Worm (Caenorhabditis elegans): Measurements from ENCODE around the gene R10E9.2.

The R10E9.2 gene

DNA sequence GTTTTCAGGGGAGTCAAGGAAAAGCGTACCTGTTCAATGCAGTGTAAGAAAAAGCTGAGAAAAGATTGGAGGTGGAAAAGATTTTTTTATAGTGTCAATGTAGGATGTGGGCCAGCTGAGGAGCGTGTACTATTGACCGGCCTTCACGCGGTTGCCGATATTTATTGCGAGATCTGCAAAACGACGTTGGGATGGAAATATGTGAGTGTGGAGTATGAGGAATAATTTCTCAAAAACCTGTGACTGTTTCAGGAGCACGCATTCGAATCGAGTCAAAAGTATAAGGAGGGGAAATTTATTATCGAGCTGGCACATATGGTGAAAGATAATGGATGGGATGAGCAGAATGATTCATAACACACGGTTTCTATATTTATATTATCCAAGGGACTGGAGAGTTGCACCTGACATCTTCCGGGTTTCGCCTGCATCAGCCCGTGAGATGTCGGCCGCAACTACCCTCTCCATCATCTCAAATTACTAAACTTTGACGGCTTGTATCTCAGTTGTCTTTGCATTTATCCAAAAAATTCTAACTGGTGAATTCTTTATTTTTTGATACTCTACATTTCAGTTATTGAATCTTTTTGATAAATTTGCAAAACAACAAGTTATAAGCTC is 6.9 kb downstream of the R10E9.2 start:
- TF ChIP-seq klf-2 (GFP tag; conservative IDR thresholded peaks at IDR 0.05) (no peak), ref-1 (GFP tag; conservative IDR thresholded peaks at IDR 0.05) (no peak), ztf-29 (GFP tag; IDR thresholded peaks at IDR 0.05) (no peak), med-1 (GFP tag; optimal IDR thresholded peaks at IDR 0.05; ENCODE audit: insufficient read depth) (no peak), T22C8.4 (GFP tag; IDR thresholded peaks at IDR 0.05) (no peak), flt-1 (GFP tag; IDR thresholded peaks at IDR 0.05) (no peak)

DNA sequence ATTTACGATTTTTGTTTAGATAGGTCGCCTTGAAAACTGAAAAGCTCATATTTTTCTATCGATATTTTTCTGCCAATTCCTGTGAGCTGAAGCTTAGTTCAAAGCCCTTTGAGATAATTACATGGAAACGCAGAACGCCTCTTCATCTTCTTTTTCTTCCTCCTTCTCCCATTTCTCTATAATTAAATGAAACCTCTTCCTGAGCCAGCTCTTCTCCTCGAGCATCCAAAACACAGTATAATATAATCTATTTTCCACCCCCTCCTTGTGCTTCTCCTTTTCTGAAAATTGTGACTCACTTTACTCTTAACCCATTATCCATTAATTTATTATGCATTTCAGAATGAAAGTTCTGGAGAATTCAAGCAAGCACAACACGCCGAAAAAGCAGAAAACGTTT is 7.8 kb downstream of the R10E9.2 start, which contains the start of gene F37A8.5:
TSS of gene F37A8.5 (plus strand) at position 332 of the 400 bp plus-strand sequence.
- TF ChIP-seq flt-1 (GFP tag; IDR thresholded peaks at IDR 0.05), result no peak
- no peak for TF ChIP-seq klf-2 (GFP tag; conservative IDR thresholded peaks at IDR 0.05)
- no peak for TF ChIP-seq T22C8.4 (GFP tag; IDR thresholded peaks at IDR 0.05)
- TF ChIP-seq tab-1 (GFP tag; IDR thresholded peaks at IDR 0.05), result no peak
- no peak for TF ChIP-seq ztf-29 (GFP tag; IDR thresholded peaks at IDR 0.05)
- no peak for TF ChIP-seq ref-1 (GFP tag; conservative IDR thresholded peaks at IDR 0.05)

DNA sequence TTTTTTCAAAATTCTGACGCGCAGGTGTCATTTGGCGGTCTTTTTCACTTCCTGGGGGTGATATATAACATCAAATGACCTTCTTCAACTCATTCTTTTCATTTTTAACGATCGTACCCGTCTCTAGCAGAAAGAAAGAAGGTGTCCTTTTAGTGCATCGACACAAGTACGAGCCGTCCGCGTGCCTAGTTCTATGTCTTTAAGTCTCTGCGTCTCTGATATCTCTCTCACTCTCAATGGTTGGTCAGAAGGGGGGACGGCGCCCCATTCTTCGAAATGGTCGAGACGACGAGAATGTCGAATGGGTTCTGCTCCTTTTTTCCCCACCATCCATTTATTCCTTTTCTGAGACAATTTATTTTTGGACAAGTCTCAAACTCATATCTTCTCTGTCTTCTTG is 8.5 kb downstream of the R10E9.2 start:
- no peak for TF ChIP-seq tab-1 (GFP tag; IDR thresholded peaks at IDR 0.05)
- TF ChIP-seq ref-1 (GFP tag; conservative IDR thresholded peaks at IDR 0.05), result no peak
- no peak for TF ChIP-seq ztf-23 (GFP tag; IDR thresholded peaks at IDR 0.05)
- TF ChIP-seq cog-1 (tag; optimal IDR thresholded peaks at IDR 0.05), result no peak
- TF ChIP-seq med-1 (GFP tag; optimal IDR thresholded peaks at IDR 0.05; ENCODE audit: insufficient read depth), result no peak
- TF ChIP-seq flt-1 (GFP tag; IDR thresholded peaks at IDR 0.05), result no peak
- TF ChIP-seq T22C8.4 (GFP tag; IDR thresholded peaks at IDR 0.05), result no peak
- no peak for TF ChIP-seq klf-2 (GFP tag; conservative IDR thresholded peaks at IDR 0.05)
- no peak for TF ChIP-seq ztf-29 (GFP tag; IDR thresholded peaks at IDR 0.05)

ce11 chrIII:3954828-3955227 is 9.3 kb downstream of the R10E9.2 start:
- TF ChIP-seq klf-2 (GFP tag; conservative IDR thresholded peaks at IDR 0.05) (no peak), cog-1 (tag; optimal IDR thresholded peaks at IDR 0.05) (no peak), ztf-23 (GFP tag; IDR thresholded peaks at IDR 0.05) (no peak), ref-1 (GFP tag; conservative IDR thresholded peaks at IDR 0.05) (no peak), med-1 (GFP tag; optimal IDR thresholded peaks at IDR 0.05; ENCODE audit: insufficient read depth) (no peak), tab-1 (GFP tag; IDR thresholded peaks at IDR 0.05) (no peak), ztf-29 (GFP tag; IDR thresholded peaks at IDR 0.05) (no peak), T22C8.4 (GFP tag; IDR thresholded peaks at IDR 0.05) (no peak), flt-1 (GFP tag; IDR thresholded peaks at IDR 0.05) (no peak)

- TF ChIP-seq ztf-23 (GFP tag; IDR thresholded peaks at IDR 0.05) (no peak), ztf-29 (GFP tag; IDR thresholded peaks at IDR 0.05) (no peak), ref-1 (GFP tag; conservative IDR thresholded peaks at IDR 0.05) (no peak), cog-1 (tag; optimal IDR thresholded peaks at IDR 0.05) (no peak), med-1 (GFP tag; optimal IDR thresholded peaks at IDR 0.05; ENCODE audit: insufficient read depth) (no peak), T22C8.4 (GFP tag; IDR thresholded peaks at IDR 0.05) (no peak), tab-1 (GFP tag; IDR thresholded peaks at IDR 0.05) (no peak), klf-2 (GFP tag; conservative IDR thresholded peaks at IDR 0.05) (no peak), flt-1 (GFP tag; IDR thresholded peaks at IDR 0.05) (no peak)
These were observed 9.9 kb downstream of the R10E9.2 start for ce11 chrIII:3954220-3954619.

- TF ChIP-seq T22C8.4 (GFP tag; IDR thresholded peaks at IDR 0.05), result no peak
- TF ChIP-seq ztf-23 (GFP tag; IDR thresholded peaks at IDR 0.05), result no peak
- TF ChIP-seq klf-2 (GFP tag; conservative IDR thresholded peaks at IDR 0.05), result no peak
- TF ChIP-seq tab-1 (GFP tag; IDR thresholded peaks at IDR 0.05), result no peak
- no peak for TF ChIP-seq flt-1 (GFP tag; IDR thresholded peaks at IDR 0.05)
- TF ChIP-seq ztf-29 (GFP tag; IDR thresholded peaks at IDR 0.05), result no peak
- TF ChIP-seq ref-1 (GFP tag; conservative IDR thresholded peaks at IDR 0.05), result no peak
- TF ChIP-seq cog-1 (tag; optimal IDR thresholded peaks at IDR 0.05), result no peak
- TF ChIP-seq med-1 (GFP tag; optimal IDR thresholded peaks at IDR 0.05; ENCODE audit: insufficient read depth), result no peak
These were observed 10.9 kb downstream of the R10E9.2 start for ce11 chrIII:3953235-3953634.

DNA sequence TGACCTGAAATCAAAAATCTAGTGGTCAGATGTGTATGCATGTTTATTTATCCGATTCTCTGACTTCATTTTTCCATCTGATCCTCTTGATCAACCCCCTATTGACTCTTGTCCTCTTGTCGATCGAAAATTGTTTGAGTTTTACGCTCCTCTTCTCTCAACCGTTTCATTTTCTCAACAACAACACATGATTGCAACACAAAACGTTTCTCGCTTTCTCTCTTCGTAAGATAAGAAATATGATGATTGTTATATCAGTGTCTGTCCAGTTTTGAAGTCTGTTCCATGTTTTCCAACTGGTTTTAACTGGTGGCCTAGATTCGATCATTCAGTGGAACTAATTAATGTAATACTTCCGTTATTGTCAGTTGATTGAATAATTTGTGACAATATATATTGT is 12.1 kb downstream of the R10E9.2 start:
- TF ChIP-seq ref-1 (GFP tag; conservative IDR thresholded peaks at IDR 0.05) (no peak), klf-2 (GFP tag; conservative IDR thresholded peaks at IDR 0.05) (no peak), ztf-23 (GFP tag; IDR thresholded peaks at IDR 0.05) (no peak), flt-1 (GFP tag; IDR thresholded peaks at IDR 0.05) (no peak), med-1 (GFP tag; optimal IDR thresholded peaks at IDR 0.05; ENCODE audit: insufficient read depth) (no peak), T22C8.4 (GFP tag; IDR thresholded peaks at IDR 0.05) (no peak), ztf-29 (GFP tag; IDR thresholded peaks at IDR 0.05) (no peak), cog-1 (tag; optimal IDR thresholded peaks at IDR 0.05) (no peak), tab-1 (GFP tag; IDR thresholded peaks at IDR 0.05) (no peak)

DNA sequence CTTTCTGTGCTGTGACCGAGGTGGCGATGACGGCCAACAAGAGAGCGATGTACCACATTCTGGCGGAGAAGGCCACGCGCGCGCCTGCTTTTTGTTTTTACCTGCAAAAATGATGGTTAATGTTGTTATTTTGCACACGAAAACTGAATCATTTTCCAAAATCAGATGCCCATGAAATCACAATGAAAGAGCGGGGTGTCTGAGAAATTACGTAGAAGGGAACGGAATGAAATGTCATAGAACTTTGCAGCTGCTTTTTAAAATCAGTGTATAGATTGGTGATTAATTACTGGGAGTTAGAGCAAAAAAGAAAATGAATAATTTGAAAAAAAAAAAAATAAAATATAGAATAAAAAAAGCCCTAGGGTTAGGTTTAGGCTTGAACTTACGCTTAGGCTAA is 28.3 kb downstream of the R10E9.2 start, which contains the start of gene npl-10:
TSS of gene npl-10 (minus strand) at position 101 of the 400 bp plus-strand sequence.
- TF ChIP-seq T22C8.4 (GFP tag; IDR thresholded peaks at IDR 0.05) (no peak), ztf-29 (GFP tag; IDR thresholded peaks at IDR 0.05) (no peak)

ce11 chrIII:3931423-3931822 is 32.7 kb downstream of the R10E9.2 start, which contains the start of gene F37A8.2:
F37A8.2 (minus strand) TSS chrIII:3931523.
- TF ChIP-seq T22C8.4 (GFP tag; IDR thresholded peaks at IDR 0.05), result no peak
- TF ChIP-seq ztf-23 (GFP tag; IDR thresholded peaks at IDR 0.05), result no peak
- TF ChIP-seq ztf-29 (GFP tag; IDR thresholded peaks at IDR 0.05), result no peak
- no peak for TF ChIP-seq tab-1 (GFP tag; IDR thresholded peaks at IDR 0.05)
- no peak for TF ChIP-seq ref-1 (GFP tag; conservative IDR thresholded peaks at IDR 0.05)

- TF ChIP-seq klf-2 (GFP tag; conservative IDR thresholded peaks at IDR 0.05) (no peak), med-1 (GFP tag; optimal IDR thresholded peaks at IDR 0.05; ENCODE audit: insufficient read depth) (no peak), ztf-23 (GFP tag; IDR thresholded peaks at IDR 0.05) (no peak), flt-1 (GFP tag; IDR thresholded peaks at IDR 0.05) (no peak), cog-1 (tag; optimal IDR thresholded peaks at IDR 0.05) (no peak)
These were observed 36.0 kb downstream of the R10E9.2 start, which contains the start of gene F37A8.1 for ce11 chrIII:3928136-3928535. F37A8.1 (plus strand) TSS chrIII:3928436.
